Fruit fly (Drosophila melanogaster): ENCODE data around the gene CG9692.
A peak's percentile ranks its signal among the peaks of the same experiment; 100 is the strongest.

Gene CG9692

DNA sequence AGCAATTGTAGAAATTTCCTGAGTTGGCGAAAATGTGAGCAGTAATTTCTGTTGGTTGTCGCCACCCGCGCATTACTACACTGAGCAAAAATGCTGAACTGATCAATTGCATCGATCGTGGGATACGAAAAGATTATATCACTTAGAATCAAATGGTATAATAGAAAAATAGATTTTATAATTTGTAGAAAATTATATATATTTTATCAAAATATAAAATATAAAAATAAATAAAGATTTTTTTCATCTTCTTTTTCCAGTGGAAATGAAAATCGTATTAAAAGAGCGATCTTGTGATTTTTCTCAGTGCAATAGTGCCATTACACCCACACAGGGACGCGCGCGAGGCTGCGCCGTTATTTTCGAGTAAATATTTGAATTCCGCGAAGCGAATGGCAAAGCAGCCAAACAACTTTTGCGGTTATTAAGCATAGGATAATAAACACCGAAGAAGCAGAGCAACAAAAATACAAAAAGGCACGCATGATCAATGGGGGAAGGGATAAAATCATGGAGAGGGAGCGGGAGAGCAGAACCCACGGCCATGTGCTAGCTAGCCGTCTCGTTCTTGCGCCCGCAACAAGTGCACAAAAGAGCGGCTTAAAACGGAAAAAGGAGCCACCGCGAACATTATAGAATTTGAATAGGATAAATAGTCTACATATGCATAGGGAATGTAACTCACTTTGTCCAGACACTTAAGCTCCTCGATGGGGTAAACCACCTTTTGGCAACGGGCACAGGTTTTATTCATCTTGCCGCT, 5.7 kb downstream of the CG9692 start:
- TF ChIP-seq CG17801 (GFP tag; optimal IDR thresholded peaks at IDR 0.05; ENCODE audit: partially characterized antibody), result peak; percentile 79

DNA sequence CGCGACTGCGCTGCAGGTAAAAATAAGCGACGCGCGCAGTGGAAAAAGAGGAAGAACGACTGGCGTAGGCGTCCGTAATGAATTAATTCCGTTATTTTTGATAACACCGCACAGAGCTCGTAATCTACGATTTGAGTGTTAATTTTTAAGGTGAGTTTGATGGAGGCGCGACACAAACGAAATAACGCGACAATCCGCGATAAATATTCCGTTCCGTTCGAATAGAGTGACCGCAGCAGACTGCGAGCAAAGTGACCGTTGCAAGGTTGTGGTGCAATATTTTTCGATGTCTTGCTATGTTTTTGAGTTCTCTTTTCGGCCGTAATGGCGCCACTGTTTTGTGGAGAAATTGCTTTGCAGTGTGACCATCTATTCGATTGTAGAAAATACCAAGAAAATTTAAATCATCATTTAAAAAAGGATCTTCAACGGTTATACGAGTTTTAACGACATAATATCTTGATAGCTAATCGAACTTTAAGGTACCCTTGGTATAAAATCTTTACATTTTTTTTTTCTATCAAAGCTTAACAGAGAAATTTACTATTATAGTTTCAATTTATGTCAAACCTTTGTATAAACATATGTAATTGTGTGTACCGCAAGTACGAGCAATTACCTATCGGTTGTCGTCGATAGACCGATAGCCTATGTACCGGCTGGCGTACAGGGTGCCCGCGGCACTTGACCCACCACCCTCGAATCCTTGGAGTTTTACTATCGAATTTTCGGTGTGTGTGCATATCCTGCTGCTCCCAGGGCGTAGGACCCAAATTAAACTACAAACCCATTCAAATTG, 6.9 kb downstream of the CG9692 start, which contains the start of the genes CG43954, Lasp and Dab:
Gene CG43954 (minus strand): TSS at position 248 of the 799 bp plus-strand sequence.
Gene Lasp (minus strand): TSS at position 248 of the 799 bp plus-strand sequence.
Gene Dab (plus strand): TSS at position 697 of the 799 bp plus-strand sequence.
- TF ChIP-seq CG17801 (GFP tag; optimal IDR thresholded peaks at IDR 0.05; ENCODE audit: partially characterized antibody), result peak; percentile 63

DNA sequence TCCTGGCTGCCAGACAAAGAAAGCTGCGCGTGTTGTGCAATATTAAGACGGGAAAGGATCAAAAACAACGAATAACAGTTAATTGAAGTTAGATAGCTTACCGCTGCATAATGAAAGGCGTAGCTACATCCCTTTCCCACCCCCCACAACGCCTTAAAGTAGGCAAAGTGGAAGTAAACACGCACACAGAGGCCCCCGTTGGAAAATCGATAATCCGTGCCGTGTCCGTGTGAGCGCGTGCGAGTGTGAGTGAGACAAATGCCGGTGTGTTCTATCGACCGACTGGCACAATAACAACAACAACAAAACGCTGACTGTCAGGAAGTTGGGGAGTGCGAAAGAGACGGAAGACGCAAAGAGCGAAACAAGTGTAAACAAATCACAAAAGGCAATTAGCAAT, 7.6 kb downstream of the CG9692 start:
- TF ChIP-seq CG17801 (GFP tag; optimal IDR thresholded peaks at IDR 0.05; ENCODE audit: partially characterized antibody), result no peak

DNA sequence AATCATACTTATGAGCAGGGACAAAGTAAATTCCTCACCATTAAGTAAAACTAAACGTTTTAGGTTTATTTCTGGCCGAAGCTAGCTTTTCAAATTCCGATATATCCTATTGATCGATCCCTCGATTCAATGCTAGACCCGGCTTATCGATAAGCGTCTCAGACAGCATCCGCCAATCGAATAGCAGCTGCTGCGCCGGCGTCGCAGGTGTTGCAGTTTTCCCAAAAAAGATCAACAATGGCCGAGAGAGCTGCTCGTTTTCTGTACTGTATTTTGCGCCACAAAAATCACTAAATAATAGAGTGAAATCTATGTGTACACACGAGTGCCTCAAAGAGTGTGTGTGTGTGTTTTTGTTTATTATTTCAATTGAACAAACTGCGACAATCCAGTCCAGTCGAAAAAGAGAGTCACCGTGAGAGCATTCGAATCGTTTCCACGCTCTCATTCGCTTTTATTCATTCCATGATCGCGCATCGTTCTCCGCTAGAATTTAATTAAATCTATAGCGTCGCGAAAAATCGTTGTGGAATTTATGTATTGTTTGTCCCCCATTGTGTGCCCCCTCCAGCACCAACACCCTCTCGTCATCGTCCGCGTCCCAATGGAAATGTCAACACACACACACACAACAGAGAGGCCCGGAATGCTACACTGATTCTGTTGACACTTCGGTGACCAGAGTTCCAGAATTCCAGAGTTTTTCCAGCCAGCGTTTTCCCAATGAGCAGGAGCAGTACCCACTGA, 8.8 kb downstream of the CG9692 start:
- no peak for TF ChIP-seq CG17801 (GFP tag; optimal IDR thresholded peaks at IDR 0.05; ENCODE audit: partially characterized antibody)

DNA sequence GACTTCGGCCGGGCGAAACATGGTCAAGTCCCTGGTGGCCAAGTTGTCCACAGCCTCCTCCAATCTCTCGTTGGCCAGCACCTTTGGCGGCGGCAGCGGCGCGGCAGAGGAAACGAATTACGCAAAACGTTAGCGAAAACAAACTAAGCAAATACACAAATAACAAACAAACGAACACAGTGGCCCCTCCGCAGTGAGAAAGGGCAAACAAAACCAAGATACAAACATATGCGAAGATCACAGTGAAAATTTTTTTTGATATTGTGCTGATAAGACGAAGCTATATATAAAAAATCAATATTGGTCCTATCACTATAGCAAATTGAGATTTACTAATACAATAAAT, 9.4 kb downstream of the CG9692 start:
- no peak for TF ChIP-seq CG17801 (GFP tag; optimal IDR thresholded peaks at IDR 0.05; ENCODE audit: partially characterized antibody)

DNA sequence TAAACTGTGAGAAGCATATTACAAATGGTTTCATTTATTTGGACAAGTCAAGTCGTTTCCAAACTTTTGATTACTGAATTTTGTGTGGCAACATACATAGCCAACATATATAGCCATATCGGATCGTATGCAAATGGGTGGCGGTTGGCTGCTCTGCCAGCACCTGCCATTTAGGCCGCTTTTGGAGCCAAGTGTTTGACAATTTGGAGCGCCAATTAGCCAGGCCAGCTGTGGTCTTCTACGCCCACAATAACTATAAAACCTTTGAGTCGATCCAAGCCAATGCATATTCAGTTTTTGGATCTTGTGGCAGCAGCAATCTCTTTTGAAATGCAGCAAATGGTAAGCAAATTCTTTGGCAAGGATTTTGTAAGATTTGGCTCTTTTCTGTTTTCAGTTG, 19.8 kb downstream of the CG9692 start, which contains the start of gene CG13031:
Gene CG13031 (plus strand): TSS at position 301 of the 400 bp plus-strand sequence.
- TF ChIP-seq CG17801 (GFP tag; optimal IDR thresholded peaks at IDR 0.05; ENCODE audit: partially characterized antibody), result no peak

DNA sequence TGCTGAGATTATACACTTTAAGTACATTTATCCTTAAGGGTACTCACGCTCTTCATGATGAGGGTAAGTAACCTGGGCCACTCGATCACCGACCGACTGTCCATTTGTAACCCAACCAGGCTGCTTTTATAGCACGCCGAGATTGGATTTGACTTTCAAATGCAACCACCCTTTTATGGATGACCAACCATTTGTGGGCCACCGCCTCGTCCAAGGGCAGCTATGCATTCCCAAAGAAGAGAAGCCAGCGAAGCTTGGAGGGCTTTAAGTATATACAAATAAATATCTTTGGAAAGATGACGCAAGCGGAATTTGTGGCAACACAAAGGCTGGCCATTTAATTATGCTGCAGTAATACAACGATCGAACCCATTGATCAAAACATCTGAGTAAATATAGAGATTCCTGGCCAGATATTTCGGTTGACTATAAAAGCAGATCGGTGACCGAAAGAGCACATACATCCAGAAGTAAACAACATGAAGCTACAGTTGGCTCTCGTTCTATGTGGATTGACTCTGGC, 21.4 kb downstream of the CG9692 start, which contains the start of the genes CG13026 and PGRP-SB2:
Gene CG13026 (minus strand): TSS at position 101 of the 523 bp plus-strand sequence.
Gene PGRP-SB2 (plus strand): TSS at position 473 of the 523 bp plus-strand sequence.
- no peak for TF ChIP-seq CG17801 (GFP tag; optimal IDR thresholded peaks at IDR 0.05; ENCODE audit: partially characterized antibody)

DNA sequence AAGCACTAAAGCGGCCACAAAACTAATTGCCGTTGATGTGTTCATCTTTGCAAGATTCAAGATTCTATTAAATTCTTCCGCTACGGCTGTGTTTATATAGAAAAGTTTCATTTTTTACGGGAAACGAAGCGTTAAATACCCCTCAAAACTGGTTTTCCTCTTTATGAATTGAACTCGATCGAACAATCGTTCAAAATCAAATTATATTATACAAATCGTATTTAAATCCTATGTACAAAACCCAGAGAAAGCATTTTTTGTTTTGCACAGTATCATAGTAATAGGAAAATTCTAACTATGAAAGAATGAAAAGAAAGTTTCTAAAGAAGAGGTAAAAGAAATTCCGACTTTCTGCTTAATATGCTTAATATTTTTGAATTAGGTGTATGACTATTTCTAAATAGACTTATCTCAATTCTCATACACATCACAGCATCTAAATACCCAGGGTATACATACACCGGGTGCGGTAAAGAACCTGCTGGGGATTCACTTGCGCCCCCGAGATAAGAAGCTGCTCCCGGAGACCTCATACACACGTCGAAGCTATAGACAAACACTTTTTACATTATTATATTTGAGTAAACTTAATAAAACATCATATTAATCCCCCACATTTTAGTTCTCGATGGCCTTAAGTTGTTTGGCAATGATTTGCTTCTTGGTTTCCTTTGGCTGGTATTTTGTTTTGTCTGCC, 23.3 kb downstream of the CG9692 start, which contains the start of gene PGRP-SB1:
Gene PGRP-SB1 (minus strand): TSS at position 51 of the 697 bp plus-strand sequence.
- TF ChIP-seq CG17801 (GFP tag; optimal IDR thresholded peaks at IDR 0.05; ENCODE audit: partially characterized antibody), result no peak

DNA sequence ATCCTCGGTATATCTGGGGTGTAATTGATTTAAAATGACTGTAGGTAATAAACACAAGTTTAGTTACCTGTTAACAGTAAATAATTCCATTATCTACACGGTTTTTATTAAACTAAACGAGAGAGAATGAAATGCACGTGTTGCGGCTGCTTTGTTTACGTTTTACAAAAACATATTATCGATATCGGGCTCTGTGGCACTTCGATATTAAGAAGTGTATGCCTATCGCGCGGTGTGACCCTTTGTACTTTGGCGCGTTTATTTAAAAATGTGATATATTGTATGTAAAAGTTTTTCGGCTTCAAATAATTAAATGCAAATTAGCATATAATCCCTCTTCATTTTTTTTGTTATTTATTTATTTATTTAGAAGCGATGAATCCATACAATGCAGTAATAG, 25.9 kb downstream of the CG9692 start, which contains the start of gene Dbp73D:
Gene Dbp73D (minus strand): TSS at position 174 of the 400 bp plus-strand sequence.
- no peak for TF ChIP-seq CG17801 (GFP tag; optimal IDR thresholded peaks at IDR 0.05; ENCODE audit: partially characterized antibody)

DNA sequence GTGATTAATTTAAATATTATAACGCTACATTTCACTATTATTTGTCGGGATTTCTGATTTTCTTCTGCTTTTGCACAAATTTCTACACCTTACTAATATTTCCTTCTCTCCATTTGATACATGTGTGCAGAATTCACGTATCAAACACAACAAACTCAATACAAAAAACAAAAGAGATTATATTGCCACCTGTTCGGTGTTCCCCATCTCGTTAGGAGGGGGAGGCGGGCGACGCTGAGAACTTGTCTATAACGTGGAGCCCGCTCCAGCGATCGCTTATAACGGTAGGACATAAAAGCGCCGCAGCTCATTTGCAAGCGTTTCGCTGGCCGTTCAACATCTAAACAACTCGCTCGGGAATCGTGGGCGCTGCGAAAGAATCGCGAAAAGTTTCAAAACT, 28.5 kb downstream of the CG9692 start, which contains the start of gene CG9701:
Gene CG9701 (plus strand): TSS at position 301 of the 400 bp plus-strand sequence.
- TF ChIP-seq CG17801 (GFP tag; optimal IDR thresholded peaks at IDR 0.05; ENCODE audit: partially characterized antibody), result no peak

DNA sequence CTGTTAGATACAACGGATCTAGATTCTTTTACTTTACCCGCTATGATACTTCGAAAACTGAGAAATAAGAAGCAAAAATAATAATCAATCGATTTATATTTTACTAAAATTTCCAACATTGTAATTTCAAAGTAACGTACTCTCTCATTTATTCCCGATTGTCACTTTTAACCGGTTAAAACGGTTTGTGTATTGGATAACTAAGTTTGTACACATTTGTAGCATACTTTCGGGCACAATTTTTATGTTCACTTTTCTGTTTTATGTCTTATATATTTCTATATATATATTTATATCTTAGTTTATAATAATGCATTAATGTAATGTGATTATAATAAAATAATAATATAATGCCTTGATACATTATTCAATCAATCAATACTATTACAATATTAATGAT, 36.9 kb downstream of the CG9692 start:
- TF ChIP-seq CG17801 (GFP tag; optimal IDR thresholded peaks at IDR 0.05; ENCODE audit: partially characterized antibody), result no peak

DNA sequence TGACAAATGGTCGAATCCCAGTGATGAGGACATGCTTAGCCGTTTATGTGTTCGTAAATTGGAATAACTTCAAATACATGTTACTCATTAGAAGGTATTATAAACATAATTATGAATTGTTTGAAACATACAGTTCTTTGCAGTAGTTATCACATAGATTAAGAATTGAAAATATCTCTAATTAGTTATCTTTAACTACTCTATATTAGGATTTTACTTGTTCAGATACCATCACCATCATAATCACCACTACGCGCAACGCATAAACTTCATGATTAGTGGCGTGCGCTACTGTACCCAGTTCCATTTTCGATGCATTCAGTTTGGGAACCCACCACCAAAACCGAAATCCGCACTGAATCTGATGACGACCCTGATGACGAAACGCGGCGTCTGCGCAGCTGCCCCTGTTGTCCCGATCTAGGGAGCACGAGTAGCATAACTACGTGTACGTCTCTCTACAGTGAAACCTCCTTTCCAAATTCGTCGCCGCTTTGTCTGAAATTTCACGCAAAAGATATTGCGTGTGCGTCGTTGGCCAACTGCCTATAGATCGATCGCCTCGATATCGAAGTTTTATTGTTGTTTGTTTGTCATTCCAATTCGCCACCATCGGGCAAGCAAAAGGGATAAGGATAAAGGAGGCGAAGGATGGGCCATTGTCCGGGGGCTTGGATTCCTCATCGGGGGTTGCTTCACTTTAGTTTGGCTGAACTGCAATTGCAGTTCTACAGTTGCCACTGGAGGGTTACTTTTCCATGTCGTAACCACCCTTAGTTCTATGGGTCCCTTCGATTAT, 39.3 kb downstream of the CG9692 start:
- TF ChIP-seq CG17801 (GFP tag; optimal IDR thresholded peaks at IDR 0.05; ENCODE audit: partially characterized antibody), result no peak

Measured in ovary, adult (tissue).